Worm (Caenorhabditis elegans): ENCODE data around the gene swd-2.1.

- TF ChIP-seq pha-4 (tag; optimal IDR thresholded peaks at IDR 0.05), result no peak
- no peak for TF ChIP-seq lag-1 (GFP tag; IDR thresholded peaks at IDR 0.05)
- TF ChIP-seq nhr-90 (tag; optimal IDR thresholded peaks at IDR 0.05), result no peak
- no peak for TF ChIP-seq unc-62 (GFP tag; optimal IDR thresholded peaks at IDR 0.05)
- peak; percentile 86 for TF ChIP-seq Y53G8AR.9 (GFP tag; conservative IDR thresholded peaks at IDR 0.05)
- no peak for TF ChIP-seq ztf-3 (GFP tag; optimal IDR thresholded peaks at IDR 0.05)
- no peak for TF ChIP-seq mxl-1 (tag; optimal IDR thresholded peaks at IDR 0.05)
- TF ChIP-seq ztf-22 (GFP tag; optimal IDR thresholded peaks at IDR 0.05), result no peak
- no peak for TF ChIP-seq ceh-40 (GFP tag; IDR thresholded peaks at IDR 0.05)
- TF ChIP-seq dpl-1 (GFP tag; optimal IDR thresholded peaks at IDR 0.05), result no peak
- TF ChIP-seq lin-35 (GFP tag; optimal IDR thresholded peaks at IDR 0.05), result no peak
These were observed 24.5 kb downstream of the swd-2.1 start for ce11 chrIV:7800338-7800737.
